Fruit fly (Drosophila melanogaster) whole organism, embryonic: ENCODE results near the gene CG14339.
A peak's percentile ranks its signal among the peaks of the same experiment; 100 is the strongest.

ENCODE experiments used
- Bteb2 ChIP-seq: fragments of 200-800 bp; sonication (Bioruptor generic); optimal IDR thresholded peaks from 2 replicates; lab custom pipeline; 2016; ENCODE audit warnings: missing biosample characterization, missing genetic modification characterization
- CG10565 ChIP-seq: fragments of 200-800 bp; sonication (Bioruptor generic); optimal IDR thresholded peaks from 3 replicates; lab custom pipeline; 2016; ENCODE audit warnings: missing biosample characterization, mild to moderate bottlenecking, missing genetic modification characterization
- CG11695 ChIP-seq: fragments of 200-800 bp; sonication (Bioruptor generic); IDR thresholded peaks from 3 replicates; pipeline ENCODE4 v1.3.6; 2022; ENCODE audit warnings: missing biosample characterization, missing genetic modification characterization
- CG12299 ChIP-seq: fragments of 200-800 bp; sonication (Bioruptor generic); optimal IDR thresholded peaks from 2 replicates; lab custom pipeline; 2018; ENCODE audit warnings: missing biosample characterization, mild to moderate bottlenecking, missing genetic modification characterization
- CG12391 ChIP-seq: fragments of 200-800 bp; sonication (Bioruptor generic); optimal IDR thresholded peaks from 3 replicates; lab custom pipeline; 2018; ENCODE audit warnings: missing biosample characterization, mild to moderate bottlenecking, missing genetic modification characterization, moderate library complexity
- CG12744 ChIP-seq: fragments of 200-800 bp; sonication (Bioruptor generic); optimal IDR thresholded peaks from 2 replicates; lab custom pipeline; 2016; ENCODE audit warnings: missing biosample characterization, missing genetic modification characterization
- CG12942 ChIP-seq: fragments of 200-800 bp; sonication (Bioruptor generic); optimal IDR thresholded peaks from 3 replicates; lab custom pipeline; 2016; ENCODE audit warnings: missing biosample characterization, missing genetic modification characterization
- CG13894 ChIP-seq: fragments of 200-800 bp; sonication (Bioruptor generic); optimal IDR thresholded peaks from 3 replicates; lab custom pipeline; 2018; ENCODE audit warnings: missing biosample characterization, mild to moderate bottlenecking, missing genetic modification characterization, moderate library complexity
- CG16815 ChIP-seq: fragments of 200-800 bp; sonication (Bioruptor generic); optimal IDR thresholded peaks from 3 replicates; lab custom pipeline; 2017; ENCODE audit warnings: missing biosample characterization, mild to moderate bottlenecking, missing genetic modification characterization
- CG2678 ChIP-seq: fragments of 200-800 bp; sonication (Bioruptor generic); optimal IDR thresholded peaks from 3 replicates; lab custom pipeline; 2019; ENCODE audit warnings: missing biosample characterization, mild to moderate bottlenecking, missing genetic modification characterization, moderate library complexity
- CG31224 ChIP-seq: fragments of 200-800 bp; sonication (Bioruptor generic); IDR thresholded peaks from 2 replicates; pipeline ENCODE4 v1.3.6; 2022; ENCODE audit warnings: missing biosample characterization, missing genetic modification characterization
- CG34376 ChIP-seq: fragments of 200-800 bp; sonication (Bioruptor generic); optimal IDR thresholded peaks from 2 replicates; lab custom pipeline; 2018; ENCODE audit warnings: missing biosample characterization, mild to moderate bottlenecking, missing genetic modification characterization
- CG3838 ChIP-seq: fragments of 200-800 bp; sonication (Bioruptor generic); optimal IDR thresholded peaks from 3 replicates; lab custom pipeline; 2016; ENCODE audit warnings: missing biosample characterization, missing genetic modification characterization
- CG43689 ChIP-seq: fragments of 200-800 bp; sonication (Bioruptor generic); IDR thresholded peaks from 2 replicates; pipeline ENCODE4 v1.3.6; 2022; ENCODE audit warnings: missing biosample characterization, missing genetic modification characterization
- CG6854 ChIP-seq: fragments of 200-800 bp; sonication (Bioruptor generic); optimal IDR thresholded peaks from 3 replicates; lab custom pipeline; 2017; ENCODE audit warnings: missing biosample characterization, mild to moderate bottlenecking, missing genetic modification characterization
- CG8359 ChIP-seq: fragments of 200-800 bp; sonication (Bioruptor generic); optimal IDR thresholded peaks from 2 replicates; lab custom pipeline; 2017; ENCODE audit warnings: missing biosample characterization, mild to moderate bottlenecking, missing genetic modification characterization, borderline replicate concordance
- CTCF ChIP-seq: fragments of 200-800 bp; sonication (Bioruptor generic); optimal IDR thresholded peaks from 2 replicates; lab custom pipeline; 2017; ENCODE audit warnings: missing biosample characterization, mild to moderate bottlenecking, missing genetic modification characterization, moderate library complexity
- Deaf1 ChIP-seq: fragments of 200-800 bp; optimal IDR thresholded peaks from 3 replicates; lab custom pipeline; 2019; ENCODE audit warnings: missing biosample characterization, mild to moderate bottlenecking, missing genetic modification characterization, moderate library complexity
- Dll ChIP-seq: fragments of 200-800 bp; sonication (Bioruptor generic); IDR thresholded peaks from 4 replicates; pipeline ENCODE4 v1.3.6; 2022; ENCODE audit warnings: missing biosample characterization, missing genetic modification characterization; ENCODE audit not compliant: partially characterized antibody
- Doc2 ChIP-seq: fragments of 200-800 bp; sonication (Bioruptor generic); IDR thresholded peaks from 2 replicates; pipeline ENCODE4 v1.3.6; 2022; ENCODE audit warnings: missing biosample characterization, missing genetic modification characterization
- E2f1 ChIP-seq: fragments of 200-800 bp; sonication (Bioruptor generic); IDR thresholded peaks from 2 replicates; pipeline ENCODE4 v1.3.6; 2022; ENCODE audit warnings: missing biosample characterization, missing genetic modification characterization
- ERR ChIP-seq: fragments of 200-800 bp; sonication (Bioruptor generic); optimal IDR thresholded peaks from 2 replicates; lab custom pipeline; 2016; ENCODE audit warnings: missing biosample characterization, missing genetic modification characterization
- Ets97D ChIP-seq: fragments of 200-800 bp; sonication (Bioruptor generic); optimal IDR thresholded peaks from 3 replicates; lab custom pipeline; 2016; ENCODE audit warnings: missing biosample characterization, missing genetic modification characterization
- Hand ChIP-seq: fragments of 200-800 bp; sonication (Bioruptor generic); optimal IDR thresholded peaks from 2 replicates; lab custom pipeline; 2017; ENCODE audit warnings: mild to moderate bottlenecking, missing biosample characterization, missing genetic modification reagents, missing genetic modification characterization
- Hey ChIP-seq: fragments of 200-800 bp; sonication (Bioruptor generic); optimal IDR thresholded peaks from 3 replicates; lab custom pipeline; 2018; ENCODE audit warnings: missing biosample characterization, mild to moderate bottlenecking, missing genetic modification characterization
- Hmr ChIP-seq: fragments of 200-800 bp; sonication (Bioruptor generic); optimal IDR thresholded peaks from 3 replicates; lab custom pipeline; 2017; ENCODE audit warnings: mild to moderate bottlenecking, missing biosample characterization, missing genetic modification reagents, missing genetic modification characterization
- Lpt ChIP-seq: fragments of >200 bp; optimal IDR thresholded peaks from 2 replicates; lab custom pipeline; 2018; ENCODE audit warnings: missing biosample characterization, missing genetic modification characterization
- MBD-R2 ChIP-seq: fragments of 200-800 bp; sonication (Bioruptor generic); IDR thresholded peaks from 2 replicates; pipeline ENCODE4 v1.3.6; 2022; ENCODE audit warnings: missing biosample characterization, missing genetic modification characterization
- Med ChIP-seq: fragments of 200-800 bp; sonication (Bioruptor generic); peaks from one replicate; lab custom pipeline; 2016; ENCODE audit warnings: missing biosample characterization, missing genetic modification characterization, mild to moderate bottlenecking, inconsistent platforms, moderate library complexity
- Myb ChIP-seq: fragments of 200-800 bp; sonication (Bioruptor generic); optimal IDR thresholded peaks from 2 replicates; lab custom pipeline; 2016; ENCODE audit warnings: missing biosample characterization, missing genetic modification characterization
- Oaz ChIP-seq: fragments of 200-800 bp; sonication (Bioruptor generic); IDR thresholded peaks from 2 replicates; pipeline ENCODE4 v1.3.6; 2022; ENCODE audit warnings: missing biosample characterization, missing genetic modification characterization
- Spps ChIP-seq: fragments of 200-800 bp; sonication (Bioruptor generic); optimal IDR thresholded peaks from 2 replicates; lab custom pipeline; 2018; ENCODE audit warnings: missing biosample characterization, mild to moderate bottlenecking, missing genetic modification characterization
- Vsx1 ChIP-seq: fragments of 200-800 bp; sonication (Bioruptor generic); optimal IDR thresholded peaks from 2 replicates; lab custom pipeline; 2017; ENCODE audit warnings: missing biosample characterization, mild to moderate bottlenecking, missing genetic modification characterization, missing genetic modification reagents
- al ChIP-seq: fragments of 200-800 bp; sonication (Bioruptor generic); IDR thresholded peaks from 2 replicates; pipeline ENCODE4 v1.3.6; 2022; ENCODE audit warnings: missing biosample characterization, missing genetic modification characterization
- bab2 ChIP-seq: fragments of 200-800 bp; sonication (Bioruptor generic); optimal IDR thresholded peaks from 2 replicates; lab custom pipeline; 2016; ENCODE audit warnings: missing biosample characterization, missing genetic modification characterization
- en ChIP-seq: fragments of 200-800 bp; sonication (Bioruptor generic); optimal IDR thresholded peaks from 2 replicates; lab custom pipeline; 2016; ENCODE audit warnings: missing biosample characterization, missing genetic modification characterization
- fru ChIP-seq: fragments of >200 bp; optimal IDR thresholded peaks from 2 replicates; lab custom pipeline; 2017
- h ChIP-seq: fragments of >200 bp; optimal IDR thresholded peaks from 2 replicates; lab custom pipeline; 2017
- hb ChIP-seq: fragments of 200-800 bp; sonication (Bioruptor generic); IDR thresholded peaks from 3 replicates; pipeline ENCODE4 v1.3.6; 2022; ENCODE audit warnings: missing biosample characterization, missing genetic modification characterization; ENCODE audit not compliant: partially characterized antibody
- ind ChIP-seq: fragments of 200-800 bp; sonication (Bioruptor generic); optimal IDR thresholded peaks from 3 replicates; lab custom pipeline; 2016; ENCODE audit warnings: missing biosample characterization, missing genetic modification characterization
- inv ChIP-seq: fragments of 200-800 bp; sonication (Bioruptor generic); IDR thresholded peaks from 2 replicates; pipeline ENCODE4 v1.3.6; 2022; ENCODE audit warnings: missing biosample characterization, missing genetic modification characterization; ENCODE audit not compliant: partially characterized antibody
- nerfin-2 ChIP-seq: fragments of 200-800 bp; sonication (Bioruptor generic); IDR thresholded peaks from 2 replicates; pipeline ENCODE4 v1.3.6; 2022; ENCODE audit warnings: missing biosample characterization, missing genetic modification characterization; ENCODE audit not compliant: partially characterized antibody
- nom ChIP-seq: fragments of 200-800 bp; sonication (Bioruptor generic); optimal IDR thresholded peaks from 2 replicates; lab custom pipeline; 2017; ENCODE audit warnings: missing biosample characterization, missing genetic modification characterization, mild to moderate bottlenecking, moderate library complexity, missing genetic modification reagents
- sima ChIP-seq: fragments of 200-800 bp; sonication (Bioruptor generic); optimal IDR thresholded peaks from 2 replicates; lab custom pipeline; 2016; ENCODE audit warnings: missing biosample characterization, missing genetic modification characterization
- tll ChIP-seq, 2 experiments: fragments of 200-800 bp in 1 of 2; fragments of >200 bp in 1 of 2; sonication (Bioruptor generic) in 1 of 2; optimal IDR thresholded peaks; 2 replicates each; lab custom pipeline; 2017 to 2019; ENCODE audit warnings: missing biosample characterization in 2 of 2, missing genetic modification characterization in 2 of 2, mild to moderate bottlenecking in 1 of 2, moderate library complexity in 1 of 2
- vvl ChIP-seq: fragments of 200-800 bp; sonication (Bioruptor generic); IDR thresholded peaks from 2 replicates; pipeline ENCODE4 v1.3.6; 2022; ENCODE audit warnings: missing biosample characterization, missing genetic modification characterization
- wdn ChIP-seq: fragments of 200-800 bp; sonication (Bioruptor generic); IDR thresholded peaks from 2 replicates; pipeline ENCODE4 v1.3.6; 2022; ENCODE audit warnings: missing biosample characterization, missing genetic modification characterization
- yki ChIP-seq: fragments of >200 bp; optimal IDR thresholded peaks from 3 replicates; lab custom pipeline; 2018
- zfh2 ChIP-seq: fragments of 200-800 bp; sonication (Bioruptor generic); optimal IDR thresholded peaks from 2 replicates; lab custom pipeline; 2016; ENCODE audit warnings: missing biosample characterization, missing genetic modification characterization

CG14339 gene

dm6 chr2L:1118880-1119809, 10.8 kb downstream of the CG14339 start (continued):
- TF ChIP-seq CG8359 (GFP tag; lab: Kevin White, UChicago): no peak
- peak; percentile 77; the same call in 2 of the 3 replicates for TF ChIP-seq CG11695 (GFP tag; lab: Robert Waterston, UW)
- TF ChIP-seq tll (GFP tag; optimal IDR thresholded peaks at IDR 0.05; lab: Kevin White, UChicago): no peak
- peak; percentile 83 for TF ChIP-seq vvl
- TF ChIP-seq nom: peak; percentile 26
- TF ChIP-seq Hey: peak; percentile 29
- TF ChIP-seq Bteb2 (GFP tag; lab: Kevin White, UChicago): peak; percentile 76
- peak; percentile 80 for TF ChIP-seq CG2678
- TF ChIP-seq CTCF: no peak
- no peak for TF ChIP-seq sima (GFP tag; lab: Kevin White, UChicago)
- TF ChIP-seq Dll (GFP tag; lab: Robert Waterston, UW): no peak
- no peak for TF ChIP-seq Spps (tag; lab: Kevin White, UChicago)
- no peak for TF ChIP-seq nerfin-2 (GFP tag; lab: Robert Waterston, UW)
- TF ChIP-seq CG10565 (GFP tag; lab: Kevin White, UChicago): no peak
- TF ChIP-seq yki (lab: Kevin White, UChicago): no peak
- peak; percentile 13 for TF ChIP-seq CG13894 (tag; lab: Kevin White, UChicago)
- TF ChIP-seq bab2 (GFP tag; lab: Kevin White, UChicago): peak; percentile 51
- TF ChIP-seq E2f1 (GFP tag; lab: Robert Waterston, UW): peak; percentile 75
- TF ChIP-seq Med (GFP tag; lab: Kevin White, UChicago): peak; percentile 91
- TF ChIP-seq inv (GFP tag; lab: Robert Waterston, UW): no peak
- TF ChIP-seq Vsx1 (GFP tag; lab: Kevin White, UChicago): peak; percentile 33
- TF ChIP-seq CG12744 (GFP tag; lab: Kevin White, UChicago): peak; percentile 28
- peak; percentile 64 for TF ChIP-seq CG16815 (GFP tag; lab: Kevin White, UChicago)
- no peak for TF ChIP-seq Lpt (GFP tag; lab: Kevin White, UChicago)
- TF ChIP-seq wdn (GFP tag; lab: Robert Waterston, UW): peak; percentile 82
- TF ChIP-seq CG43689 (GFP tag; lab: Robert Waterston, UW): no peak
- peak; percentile 1 for TF ChIP-seq ERR
- TF ChIP-seq en (GFP tag; lab: Kevin White, UChicago): peak; percentile 33

dm6 chr2L:1120206-1120902, 12.0 kb downstream of the CG14339 start:
- TF ChIP-seq Hey (peak; percentile 60), Oaz (GFP tag; lab: Robert Waterston, UW) (no peak), CG12942 (GFP tag; lab: Kevin White, UChicago) (no peak), h (lab: Kevin White, UChicago) (no peak), al (GFP tag; lab: Robert Waterston, UW) (no peak), Ets97D (no peak), ind (no peak), tll (GFP tag; optimal IDR thresholded peaks at IDR 0.05; lab: Kevin White, UChicago) (no peak), Hand (GFP tag; lab: Kevin White, UChicago) (no peak), CG6854 (GFP tag; lab: Kevin White, UChicago) (no peak), fru (lab: Kevin White, UChicago) (no peak), hb (GFP tag; lab: Robert Waterston, UW) (no peak), CG31224 (GFP tag; lab: Robert Waterston, UW) (no peak), Med (GFP tag; lab: Kevin White, UChicago) (peak; percentile 59), Spps (tag; lab: Kevin White, UChicago) (no peak), Deaf1 (tag; lab: Kevin White, UChicago) (no peak), Myb (GFP tag; lab: Kevin White, UChicago) (no peak), CG12391 (no peak), Doc2 (no peak), CG3838 (GFP tag; lab: Kevin White, UChicago) (no peak), Hmr (GFP tag; lab: Kevin White, UChicago) (no peak), CG34376 (GFP tag; lab: Kevin White, UChicago) (peak; percentile 23), CG12299 (tag; lab: Kevin White, UChicago) (no peak), MBD-R2 (GFP tag; lab: Robert Waterston, UW) (no peak), zfh2 (GFP tag; lab: Kevin White, UChicago) (no peak)
